Worm (Caenorhabditis elegans) whole organism, L2 larva: Measurements from ENCODE around the gene F58E6.4.

Experiments used
- F13H6.1 ChIP-seq: sonication (generic microtip); optimal IDR thresholded peaks from 2 replicates; lab custom pipeline; 2016; ENCODE audit warnings: missing genetic modification characterization, missing compliant biosample characterization
- R02D3.7 ChIP-seq: fragments of 150-350 bp; optimal IDR thresholded peaks from 2 replicates; lab custom pipeline; 2014; ENCODE audit warnings: missing biosample characterization, missing genetic modification characterization
- Y55F3AM.14 ChIP-seq: fragments of 200-800 bp; sonication (Bioruptor generic); optimal IDR thresholded peaks from 2 replicates; lab custom pipeline; 2018; ENCODE audit warnings: mild to moderate bottlenecking, missing genetic modification characterization, missing compliant biosample characterization
- ZK546.5 ChIP-seq: sonication (generic microtip); optimal IDR thresholded peaks from 2 replicates; lab custom pipeline; 2017; ENCODE audit warnings: missing biosample characterization, missing genetic modification characterization
- alr-1 ChIP-seq: fragments of 150-350 bp; optimal IDR thresholded peaks from 2 replicates; lab custom pipeline; 2014; ENCODE audit warnings: missing biosample characterization, missing genetic modification characterization
- aly-2 ChIP-seq: fragments of 150-350 bp; optimal IDR thresholded peaks from 2 replicates; lab custom pipeline; 2014; ENCODE audit warnings: missing biosample characterization, missing genetic modification characterization
- ama-1 ChIP-seq: fragments of 150-350 bp; optimal IDR thresholded peaks from 2 replicates; lab custom pipeline; 2018; ENCODE audit warnings: inconsistent platforms
- blmp-1 ChIP-seq: sonication (generic microtip); optimal IDR thresholded peaks from 2 replicates; lab custom pipeline; 2017; ENCODE audit warnings: missing genetic modification characterization, mild to moderate bottlenecking, missing compliant biosample characterization, antibody characterized with exemption, moderate library complexity; ENCODE audit not compliant: insufficient read depth
- ceh-16 ChIP-seq: fragments of 150-350 bp; optimal IDR thresholded peaks from 2 replicates; lab custom pipeline; 2014; ENCODE audit warnings: missing biosample characterization, missing genetic modification characterization
- ceh-82 ChIP-seq: fragments of 150-350 bp; optimal IDR thresholded peaks from 2 replicates; lab custom pipeline; 2014; ENCODE audit warnings: missing biosample characterization, missing genetic modification characterization
- crh-2 ChIP-seq: sonication (generic microtip); optimal IDR thresholded peaks from 2 replicates; lab custom pipeline; 2017; ENCODE audit warnings: missing biosample characterization, missing genetic modification characterization
- dmd-4 ChIP-seq: sonication (generic microtip); optimal IDR thresholded peaks from 2 replicates; lab custom pipeline; 2017; ENCODE audit warnings: missing biosample characterization, missing genetic modification characterization
- egl-27 ChIP-seq: sonication (generic microtip); optimal IDR thresholded peaks from 3 replicates; lab custom pipeline; 2017; ENCODE audit warnings: missing biosample characterization, missing genetic modification reagents, missing genetic modification characterization
- elt-3 ChIP-seq: sonication (generic microtip); optimal IDR thresholded peaks from 2 replicates; lab custom pipeline; 2017; ENCODE audit warnings: missing biosample characterization, missing genetic modification characterization
- fos-1 ChIP-seq: fragments of 150-350 bp; optimal IDR thresholded peaks from 2 replicates; lab custom pipeline; 2014; ENCODE audit warnings: missing biosample characterization, missing genetic modification characterization
- gmeb-1 ChIP-seq: fragments of 150-350 bp; optimal IDR thresholded peaks from 2 replicates; lab custom pipeline; 2014; ENCODE audit warnings: missing biosample characterization, missing genetic modification characterization
- lin-11 ChIP-seq: fragments of 150-350 bp; sonication (generic microtip); optimal IDR thresholded peaks from 2 replicates; lab custom pipeline; 2014; ENCODE audit warnings: missing biosample characterization, missing genetic modification characterization, inconsistent platforms, mixed read lengths
- lin-13 ChIP-seq: fragments of 150-350 bp; optimal IDR thresholded peaks from 2 replicates; lab custom pipeline; 2014; ENCODE audit warnings: missing biosample characterization, missing genetic modification reagents, missing genetic modification characterization
- lin-39 ChIP-seq: fragments of 150-350 bp; optimal IDR thresholded peaks from 2 replicates; lab custom pipeline; 2014; ENCODE audit warnings: missing biosample characterization, missing genetic modification reagents, missing genetic modification characterization
- lsy-2 ChIP-seq, 2 experiments: fragments of 150-350 bp in 1 of 2; sonication (generic microtip) in 1 of 2; optimal IDR thresholded peaks; 2 replicates each; lab custom pipeline; 2014 to 2017; ENCODE audit warnings: missing biosample characterization in 2 of 2, missing genetic modification characterization in 2 of 2
- mab-5 ChIP-seq: fragments of 150-350 bp; optimal IDR thresholded peaks from 2 replicates; lab custom pipeline; 2014; ENCODE audit warnings: missing biosample characterization, missing genetic modification characterization
- mdl-1 ChIP-seq, 2 experiments: fragments of 150-350 bp in 1 of 2; sonication (generic microtip) in 1 of 2; optimal IDR thresholded peaks; 2 replicates each; lab custom pipeline; 2017; ENCODE audit warnings: missing biosample characterization in 2 of 2, missing genetic modification characterization in 2 of 2
- nhr-10 ChIP-seq: sonication (generic microtip); optimal IDR thresholded peaks from 2 replicates; lab custom pipeline; 2017; ENCODE audit warnings: missing biosample characterization, missing genetic modification characterization
- nhr-11 ChIP-seq: fragments of 150-350 bp; optimal IDR thresholded peaks from 2 replicates; lab custom pipeline; 2014; ENCODE audit warnings: missing biosample characterization, missing genetic modification characterization
- nhr-12 ChIP-seq: fragments of 150-350 bp; optimal IDR thresholded peaks from 2 replicates; lab custom pipeline; 2014; ENCODE audit warnings: missing biosample characterization, missing genetic modification characterization
- nhr-129 ChIP-seq: fragments of 150-350 bp; optimal IDR thresholded peaks from 2 replicates; lab custom pipeline; 2014; ENCODE audit warnings: missing biosample characterization, missing genetic modification characterization
- nhr-23 ChIP-seq: fragments of 150-350 bp; optimal IDR thresholded peaks from 2 replicates; lab custom pipeline; 2014; ENCODE audit warnings: missing biosample characterization, missing genetic modification reagents, missing genetic modification characterization
- nhr-25 ChIP-seq: fragments of 150-350 bp; sonication (generic microtip); optimal IDR thresholded peaks from 3 replicates; lab custom pipeline; 2014; ENCODE audit warnings: missing biosample characterization, missing genetic modification characterization
- nhr-6 ChIP-seq: fragments of 150-350 bp; optimal IDR thresholded peaks from 2 replicates; lab custom pipeline; 2014; ENCODE audit warnings: missing biosample characterization, missing genetic modification characterization
- nhr-77 ChIP-seq: fragments of 150-350 bp; optimal IDR thresholded peaks from 2 replicates; lab custom pipeline; 2014; ENCODE audit warnings: missing biosample characterization, missing genetic modification characterization
- peb-1 ChIP-seq: fragments of 150-350 bp; optimal IDR thresholded peaks from 2 replicates; lab custom pipeline; 2014; ENCODE audit warnings: missing biosample characterization, missing genetic modification characterization
- sem-4 ChIP-seq: fragments of 150-350 bp; optimal IDR thresholded peaks from 2 replicates; lab custom pipeline; 2014; ENCODE audit warnings: missing biosample characterization, missing genetic modification reagents, missing genetic modification characterization
- skn-1 ChIP-seq: sonication (generic microtip); optimal IDR thresholded peaks from 2 replicates; lab custom pipeline; 2017; ENCODE audit warnings: missing biosample characterization, missing genetic modification characterization
- sma-3 ChIP-seq: sonication (generic microtip); optimal IDR thresholded peaks from 2 replicates; lab custom pipeline; 2016; ENCODE audit warnings: missing genetic modification reagents, missing genetic modification characterization, missing compliant biosample characterization
- snpc-4 ChIP-seq: fragments of 150-350 bp; optimal IDR thresholded peaks from 2 replicates; lab custom pipeline; 2014; ENCODE audit warnings: missing biosample characterization, missing genetic modification characterization
- unc-55 ChIP-seq: fragments of 150-350 bp; sonication (generic microtip); optimal IDR thresholded peaks from 3 replicates; lab custom pipeline; 2014; ENCODE audit warnings: missing biosample characterization, missing genetic modification reagents, missing genetic modification characterization
- ztf-1 ChIP-seq: fragments of 200-800 bp; sonication (Bioruptor generic); conservative IDR thresholded peaks from 2 replicates; pipeline ENCODE4 v1.3.6; 2022; ENCODE audit warnings: missing genetic modification characterization, missing compliant biosample characterization
- ztf-11 ChIP-seq: sonication (generic microtip); optimal IDR thresholded peaks from 2 replicates; lab custom pipeline; 2017; ENCODE audit warnings: missing biosample characterization, missing genetic modification characterization
- ztf-4 ChIP-seq: fragments of 150-350 bp; optimal IDR thresholded peaks from 2 replicates; lab custom pipeline; 2014; ENCODE audit warnings: missing biosample characterization, missing genetic modification characterization

The F58E6.4 gene

DNA sequence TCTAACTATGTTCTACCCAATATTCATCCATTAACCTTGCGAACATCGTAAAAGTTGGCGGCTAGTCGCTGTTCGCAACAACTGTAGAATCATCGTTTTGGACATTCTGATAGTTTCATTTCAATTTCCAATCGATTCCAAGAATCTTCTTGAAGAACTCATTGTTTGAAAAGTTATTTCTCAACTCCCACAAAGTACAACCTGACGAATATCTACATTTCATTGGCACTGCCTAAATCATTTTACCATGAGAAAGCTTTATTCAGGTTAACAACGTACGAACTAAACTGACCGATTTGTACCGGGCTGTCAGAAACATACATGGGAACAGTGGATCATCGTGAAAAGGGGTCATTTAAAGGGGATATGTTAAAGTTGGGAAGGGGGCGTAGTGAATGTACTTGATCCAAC, 36.5 kb upstream of the F58E6.4 start, which contains the start of gene F46B6.6:
TSS of gene F46B6.6 (minus strand) at position 148 of the 411 bp plus-strand sequence.
- TF ChIP-seq mab-5, result no peak
- TF ChIP-seq sem-4 (tag; lab: Kevin White, UChicago), result no peak
- TF ChIP-seq ceh-16 (tag; lab: Kevin White, UChicago), result no peak
- TF ChIP-seq fos-1, result no peak
- no peak for TF ChIP-seq lin-39 (tag; lab: Kevin White, UChicago)
- no peak for TF ChIP-seq R02D3.7 (tag; lab: Kevin White, UChicago)
- TF ChIP-seq nhr-10 (tag; lab: Kevin White, UChicago), result no peak
- TF ChIP-seq skn-1 (tag; lab: Kevin White, UChicago), result no peak
- TF ChIP-seq ztf-11 (tag; lab: Kevin White, UChicago), result no peak
- TF ChIP-seq F13H6.1 (tag; lab: Kevin White, UChicago), result peak; percentile 6
- TF ChIP-seq lsy-2 (tag; optimal IDR thresholded peaks at IDR 0.05; lab: Kevin White, UChicago), result no peak
- TF ChIP-seq ama-1 (lab: Kevin White, UChicago), result peak; percentile 82
- TF ChIP-seq peb-1 (tag; lab: Kevin White, UChicago), result no peak
- TF ChIP-seq gmeb-1 (tag; lab: Kevin White, UChicago), result no peak
- no peak for TF ChIP-seq nhr-23
- peak; percentile 39 for TF ChIP-seq nhr-25 (tag; lab: Kevin White, UChicago)
- TF ChIP-seq unc-55 (GFP tag; lab: Kevin White, UChicago), result no peak
- TF ChIP-seq nhr-77 (tag; lab: Kevin White, UChicago), result no peak
- TF ChIP-seq elt-3 (tag; lab: Kevin White, UChicago), result no peak
- TF ChIP-seq nhr-6 (tag; lab: Kevin White, UChicago), result no peak
- TF ChIP-seq lin-11, result no peak
- TF ChIP-seq nhr-11, result no peak
- no peak for TF ChIP-seq ztf-1 (GFP tag; lab: Robert Waterston, UW)
- no peak for TF ChIP-seq ztf-4
- TF ChIP-seq nhr-129 (tag; lab: Kevin White, UChicago), result peak; percentile 6
- TF ChIP-seq egl-27, result no peak
- no peak for TF ChIP-seq sma-3 (GFP tag; lab: Kevin White, UChicago)
- no peak for TF ChIP-seq aly-2
- no peak for TF ChIP-seq dmd-4 (tag; lab: Kevin White, UChicago)
- no peak for TF ChIP-seq nhr-12

DNA sequence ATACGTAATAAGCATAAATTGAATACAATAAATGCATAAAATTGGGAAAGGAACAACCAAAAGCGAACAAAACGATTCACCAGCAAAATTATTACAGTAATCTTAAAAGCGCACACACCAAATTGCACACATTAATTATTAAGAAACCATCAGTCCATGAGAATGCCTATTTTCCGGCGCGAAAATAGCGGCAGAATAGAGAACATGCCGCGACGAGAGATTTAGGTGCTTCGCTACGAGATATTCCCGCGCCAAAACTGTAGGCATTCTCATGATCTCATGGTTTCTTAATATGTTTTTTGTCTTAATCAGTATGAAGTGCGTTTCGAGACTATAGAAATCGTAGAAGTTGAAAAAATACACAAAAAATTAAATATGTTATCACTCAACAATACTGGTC, 34.0 kb upstream of the F58E6.4 start:
- no peak for TF ChIP-seq peb-1 (tag; lab: Kevin White, UChicago)
- no peak for TF ChIP-seq ceh-82
- no peak for TF ChIP-seq ZK546.5
- no peak for TF ChIP-seq lin-13 (GFP tag; lab: Kevin White, UChicago)
- no peak for TF ChIP-seq nhr-12
- TF ChIP-seq blmp-1 (tag; lab: Kevin White, UChicago), result no peak

ce11 chrV:9782969-9783368, 32.8 kb upstream of the F58E6.4 start, which contains the start of gene F46B6.5:
F46B6.5 (minus strand) TSS chrV:9783069.
- TF ChIP-seq nhr-6 (tag; lab: Kevin White, UChicago) (no peak), egl-27 (no peak), nhr-129 (tag; lab: Kevin White, UChicago) (no peak), nhr-25 (tag; lab: Kevin White, UChicago) (no peak), lin-39 (tag; lab: Kevin White, UChicago) (no peak), elt-3 (tag; lab: Kevin White, UChicago) (no peak), Y55F3AM.14 (GFP tag; lab: Kevin White, UChicago) (no peak), ceh-16 (tag; lab: Kevin White, UChicago) (no peak), ztf-4 (no peak)

DNA sequence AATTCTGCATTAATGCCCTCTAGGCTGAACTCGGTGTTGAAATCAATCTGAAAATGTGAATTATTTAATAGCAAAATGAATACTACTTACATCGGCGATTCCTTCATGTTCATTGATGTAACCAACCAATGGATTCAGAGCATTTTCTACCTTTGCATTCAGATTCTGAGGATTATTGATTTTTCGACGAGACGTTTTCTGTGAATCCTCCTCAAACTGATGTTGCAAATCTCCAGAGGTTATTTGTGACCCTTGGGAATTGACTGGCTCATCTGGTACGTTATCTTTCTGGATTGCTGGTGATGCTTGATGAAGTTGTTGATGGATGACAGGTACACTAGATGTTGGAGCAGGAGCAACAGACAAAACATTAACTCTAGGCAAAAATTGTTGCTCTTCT, 31.8 kb upstream of the F58E6.4 start:
- no peak for TF ChIP-seq aly-2
- TF ChIP-seq ztf-4, result no peak
- no peak for TF ChIP-seq lin-39 (tag; lab: Kevin White, UChicago)
- TF ChIP-seq nhr-10 (tag; lab: Kevin White, UChicago), result no peak
- no peak for TF ChIP-seq nhr-25 (tag; lab: Kevin White, UChicago)
- no peak for TF ChIP-seq peb-1 (tag; lab: Kevin White, UChicago)
- TF ChIP-seq snpc-4, result no peak
- TF ChIP-seq crh-2 (tag; lab: Kevin White, UChicago), result no peak
- TF ChIP-seq fos-1, result no peak
- no peak for TF ChIP-seq mdl-1 (tag; optimal IDR thresholded peaks at IDR 0.05; lab: Kevin White, UChicago)
- TF ChIP-seq egl-27, result no peak
- TF ChIP-seq alr-1, result no peak
- no peak for TF ChIP-seq ama-1 (lab: Kevin White, UChicago)
- no peak for TF ChIP-seq mab-5
